Worm (Caenorhabditis elegans) whole organism, L3 larva: Measurements from ENCODE around the gene rpb-6.

ENCODE experiments used
- R02D3.7 ChIP-seq: fragments of 150-350 bp; optimal IDR thresholded peaks from 2 replicates; lab custom pipeline; 2014; ENCODE audit warnings: missing biosample characterization, missing genetic modification characterization
- ZK546.5 ChIP-seq: sonication (generic microtip); optimal IDR thresholded peaks from 2 replicates; lab custom pipeline; 2017; ENCODE audit warnings: missing biosample characterization, missing genetic modification characterization
- aly-2 ChIP-seq: fragments of 150-350 bp; optimal IDR thresholded peaks from 2 replicates; lab custom pipeline; 2014; ENCODE audit warnings: missing biosample characterization, missing genetic modification characterization
- ama-1 ChIP-seq: fragments of 150-350 bp; optimal IDR thresholded peaks from 2 replicates; lab custom pipeline; 2018
- ceh-28 ChIP-seq: fragments of 150-350 bp; optimal IDR thresholded peaks from 2 replicates; lab custom pipeline; 2014; ENCODE audit warnings: missing biosample characterization, missing genetic modification reagents, missing genetic modification characterization
- ceh-82 ChIP-seq: fragments of 150-350 bp; optimal IDR thresholded peaks from 2 replicates; lab custom pipeline; 2014; ENCODE audit warnings: missing biosample characterization, missing genetic modification characterization
- ceh-9 ChIP-seq: sonication (generic microtip); optimal IDR thresholded peaks from 2 replicates; lab custom pipeline; 2018; ENCODE audit warnings: missing biosample characterization, missing genetic modification characterization
- daf-12 ChIP-seq: fragments of 150-350 bp; optimal IDR thresholded peaks from 2 replicates; lab custom pipeline; 2014; ENCODE audit warnings: missing biosample characterization, missing genetic modification reagents, missing genetic modification characterization
- egl-27 ChIP-seq: sonication (generic microtip); optimal IDR thresholded peaks from 4 replicates; lab custom pipeline; 2017; ENCODE audit warnings: missing biosample characterization, missing genetic modification reagents, missing genetic modification characterization
- egl-5 ChIP-seq: fragments of 150-350 bp; optimal IDR thresholded peaks from 2 replicates; lab custom pipeline; 2017; ENCODE audit warnings: missing biosample characterization, missing genetic modification reagents, missing genetic modification characterization, inconsistent platforms
- elt-1 ChIP-seq: fragments of 150-350 bp; optimal IDR thresholded peaks from 2 replicates; lab custom pipeline; 2014; ENCODE audit warnings: missing biosample characterization, missing genetic modification characterization
- elt-2 ChIP-seq: sonication (generic microtip); optimal IDR thresholded peaks from 2 replicates; lab custom pipeline; 2016; ENCODE audit warnings: missing genetic modification reagents, mild to moderate bottlenecking, missing genetic modification characterization, missing compliant biosample characterization
- elt-3 ChIP-seq, 3 experiments: fragments of 150-350 bp in 1 of 3; sonication (generic microtip) in 2 of 3; optimal IDR thresholded peaks; 2 replicates in 2 of 3; 4 replicates in 1 of 3; lab custom pipeline; 2014 to 2017; ENCODE audit warnings: missing biosample characterization in 3 of 3, missing genetic modification characterization in 3 of 3
- eor-1 ChIP-seq, 2 experiments: fragments of 150-350 bp; optimal IDR thresholded peaks; 2 replicates each; lab custom pipeline; 2014 to 2018; ENCODE audit warnings: missing biosample characterization in 2 of 2, missing genetic modification characterization in 2 of 2
- fkh-10 ChIP-seq: sonication (generic microtip); optimal IDR thresholded peaks from 2 replicates; lab custom pipeline; 2017; ENCODE audit warnings: missing biosample characterization, missing genetic modification reagents, missing genetic modification characterization
- fkh-2 ChIP-seq: fragments of 150-350 bp; optimal IDR thresholded peaks from 2 replicates; lab custom pipeline; 2014; ENCODE audit warnings: missing biosample characterization, missing genetic modification reagents, missing genetic modification characterization
- fos-1 ChIP-seq: fragments of 150-350 bp; optimal IDR thresholded peaks from 2 replicates; lab custom pipeline; 2014; ENCODE audit warnings: missing biosample characterization, missing genetic modification characterization
- hmg-11 ChIP-seq: sonication (generic microtip); optimal IDR thresholded peaks from 2 replicates; lab custom pipeline; 2016; ENCODE audit warnings: missing genetic modification characterization, missing compliant biosample characterization
- jun-1 ChIP-seq: fragments of 150-350 bp; optimal IDR thresholded peaks from 2 replicates; lab custom pipeline; 2014; ENCODE audit warnings: missing biosample characterization, missing genetic modification reagents, missing genetic modification characterization
- lin-15B ChIP-seq: fragments of 150-350 bp; optimal IDR thresholded peaks from 2 replicates; lab custom pipeline; 2014; ENCODE audit warnings: missing biosample characterization, missing genetic modification characterization
- lin-39 ChIP-seq: fragments of 150-350 bp; optimal IDR thresholded peaks from 2 replicates; lab custom pipeline; 2018; ENCODE audit warnings: missing biosample characterization, missing genetic modification reagents, missing genetic modification characterization
- lsy-12 ChIP-seq: sonication (generic microtip); optimal IDR thresholded peaks from 2 replicates; lab custom pipeline; 2016; ENCODE audit warnings: mild to moderate bottlenecking, missing genetic modification characterization, missing compliant biosample characterization
- mdl-1 ChIP-seq: fragments of 150-350 bp; optimal IDR thresholded peaks from 2 replicates; lab custom pipeline; 2014; ENCODE audit warnings: missing biosample characterization, missing genetic modification characterization
- mml-1 ChIP-seq: fragments of 150-350 bp; sonication (generic microtip); optimal IDR thresholded peaks from 3 replicates; lab custom pipeline; 2014; ENCODE audit warnings: missing biosample characterization, missing genetic modification characterization
- nfya-1 ChIP-seq: sonication (generic microtip); optimal IDR thresholded peaks from 2 replicates; lab custom pipeline; 2017; ENCODE audit warnings: missing genetic modification characterization, mild to moderate bottlenecking, missing compliant biosample characterization, antibody characterized with exemption, moderate library complexity; ENCODE audit not compliant: insufficient read depth
- nhr-11 ChIP-seq: fragments of 150-350 bp; optimal IDR thresholded peaks from 2 replicates; lab custom pipeline; 2014; ENCODE audit warnings: missing biosample characterization, missing genetic modification characterization
- nhr-12 ChIP-seq: fragments of 150-350 bp; optimal IDR thresholded peaks from 2 replicates; lab custom pipeline; 2014; ENCODE audit warnings: missing biosample characterization, missing genetic modification characterization
- nhr-23 ChIP-seq: fragments of 150-350 bp; optimal IDR thresholded peaks from 2 replicates; lab custom pipeline; 2014; ENCODE audit warnings: missing biosample characterization, missing genetic modification reagents, missing genetic modification characterization
- nhr-237 ChIP-seq: fragments of 150-350 bp; optimal IDR thresholded peaks from 2 replicates; lab custom pipeline; 2014; ENCODE audit warnings: missing biosample characterization, missing genetic modification characterization
- nhr-25 ChIP-seq: sonication (generic microtip); optimal IDR thresholded peaks from 2 replicates; lab custom pipeline; 2017; ENCODE audit warnings: missing biosample characterization, missing genetic modification characterization
- nhr-28 ChIP-seq: fragments of 150-350 bp; optimal IDR thresholded peaks from 2 replicates; lab custom pipeline; 2014; ENCODE audit warnings: missing biosample characterization, missing genetic modification characterization
- nhr-43 ChIP-seq: sonication (generic microtip); optimal IDR thresholded peaks from 2 replicates; lab custom pipeline; 2016; ENCODE audit warnings: mild to moderate bottlenecking, missing genetic modification characterization, missing compliant biosample characterization; ENCODE audit not compliant: poor library complexity, severe bottlenecking
- nhr-67 ChIP-seq: fragments of 150-350 bp; optimal IDR thresholded peaks from 2 replicates; lab custom pipeline; 2014; ENCODE audit warnings: missing biosample characterization, missing genetic modification characterization
- nhr-76 ChIP-seq: fragments of 150-350 bp; sonication (generic microtip); optimal IDR thresholded peaks from 5 replicates; lab custom pipeline; 2014; ENCODE audit warnings: missing biosample characterization, missing genetic modification characterization
- nhr-77 ChIP-seq: fragments of 150-350 bp; optimal IDR thresholded peaks from 2 replicates; lab custom pipeline; 2014; ENCODE audit warnings: missing biosample characterization, missing genetic modification characterization
- pha-4 ChIP-seq: fragments of 150-350 bp; optimal IDR thresholded peaks from 2 replicates; lab custom pipeline; 2014; ENCODE audit warnings: missing biosample characterization, missing genetic modification reagents, missing genetic modification characterization
- pqm-1 ChIP-seq: fragments of 150-350 bp; optimal IDR thresholded peaks from 2 replicates; lab custom pipeline; 2017; ENCODE audit warnings: missing biosample characterization, missing genetic modification characterization, inconsistent platforms
- sea-2 ChIP-seq: fragments of 150-350 bp; sonication (generic microtip); optimal IDR thresholded peaks from 4 replicates; lab custom pipeline; 2014; ENCODE audit warnings: missing biosample characterization, missing genetic modification reagents, missing genetic modification characterization
- skn-1 ChIP-seq: fragments of 150-350 bp; optimal IDR thresholded peaks from 2 replicates; lab custom pipeline; 2014; ENCODE audit warnings: missing biosample characterization, missing genetic modification characterization
- snpc-4 ChIP-seq: fragments of 150-350 bp; optimal IDR thresholded peaks from 2 replicates; lab custom pipeline; 2014; ENCODE audit warnings: missing biosample characterization, missing genetic modification characterization
- tbx-2 ChIP-seq: sonication (generic microtip); optimal IDR thresholded peaks from 2 replicates; lab custom pipeline; 2016; ENCODE audit warnings: mild to moderate bottlenecking, missing genetic modification characterization, missing compliant biosample characterization
- unc-62 ChIP-seq: fragments of 150-350 bp; sonication (generic microtip); optimal IDR thresholded peaks from 4 replicates; lab custom pipeline; 2014; ENCODE audit warnings: missing biosample characterization, missing genetic modification reagents, missing genetic modification characterization
- zag-1 ChIP-seq: fragments of 150-350 bp; optimal IDR thresholded peaks from 2 replicates; lab custom pipeline; 2014; ENCODE audit warnings: missing biosample characterization, missing genetic modification characterization
- ztf-11 ChIP-seq: fragments of 150-350 bp; optimal IDR thresholded peaks from 2 replicates; lab custom pipeline; 2014; ENCODE audit warnings: missing biosample characterization, missing genetic modification characterization
- ztf-4 ChIP-seq: fragments of 150-350 bp; optimal IDR thresholded peaks from 2 replicates; lab custom pipeline; 2014; ENCODE audit warnings: missing biosample characterization, missing genetic modification characterization

The rpb-6 gene

ce11 chrII:10544374-10544908 is 34.7 kb upstream of the rpb-6 start:
- TF ChIP-seq tbx-2 (tag; lab: Kevin White, UChicago): peak; percentile 1
- TF ChIP-seq ztf-4 (tag; lab: Kevin White, UChicago): peak; percentile 26
- TF ChIP-seq nhr-237: no peak
- TF ChIP-seq ama-1: peak; percentile 95
- no peak for TF ChIP-seq daf-12 (tag; lab: Kevin White, UChicago)
- TF ChIP-seq, all 47 proteins: peak for 3

- TF ChIP-seq nhr-25 (tag; lab: Kevin White, UChicago) (peak; percentile 65), nhr-43 (tag; lab: Kevin White, UChicago) (peak; percentile 50), lin-15B (tag; lab: Kevin White, UChicago) (no peak), ama-1 (peak; percentile 38)
These were observed 34.0 kb upstream of the rpb-6 start for ce11 chrII:10545213-10545612.

- TF ChIP-seq skn-1 (tag; lab: Kevin White, UChicago) (no peak), ZK546.5 (tag; lab: Kevin White, UChicago) (no peak), nhr-28 (no peak), sea-2 (GFP tag; lab: Kevin White, UChicago) (no peak), elt-2 (no peak), nhr-76 (tag; lab: Kevin White, UChicago) (no peak), lsy-12 (tag; lab: Kevin White, UChicago) (no peak), nhr-25 (tag; lab: Kevin White, UChicago) (no peak), pha-4 (tag; lab: Kevin White, UChicago) (peak; percentile 3), nhr-67 (tag; lab: Kevin White, UChicago) (no peak), fos-1 (no peak), egl-27 (tag; lab: Kevin White, UChicago) (no peak), snpc-4 (no peak), mml-1 (tag; lab: Kevin White, UChicago) (no peak), nhr-43 (tag; lab: Kevin White, UChicago) (peak; percentile 37), ztf-11 (no peak), lin-39 (tag; lab: Kevin White, UChicago) (no peak), pqm-1 (no peak), nhr-11 (tag; lab: Kevin White, UChicago) (no peak), nfya-1 (peak; percentile 16), jun-1 (tag; lab: Kevin White, UChicago) (no peak), daf-12 (tag; lab: Kevin White, UChicago) (no peak), ceh-82 (tag; lab: Kevin White, UChicago) (no peak), elt-3 (tag; optimal IDR thresholded peaks at IDR 0.05; lab: Kevin White, UChicago) (no peak), elt-1 (no peak), eor-1 (tag; optimal IDR thresholded peaks at IDR 0.05; lab: Kevin White, UChicago) (peak in 1 of 2 experiments; percentile 28), nhr-237 (no peak), lin-15B (tag; lab: Kevin White, UChicago) (no peak), fkh-10 (GFP tag; lab: Kevin White, UChicago) (no peak), zag-1 (tag; lab: Kevin White, UChicago) (no peak), mdl-1 (tag; lab: Kevin White, UChicago) (no peak), hmg-11 (no peak), R02D3.7 (tag; lab: Kevin White, UChicago) (no peak), unc-62 (GFP tag; lab: Kevin White, UChicago) (no peak), ceh-28 (tag; lab: Kevin White, UChicago) (no peak), egl-5 (tag; lab: Kevin White, UChicago) (no peak), fkh-2 (no peak), nhr-23 (no peak), nhr-12 (tag; lab: Kevin White, UChicago) (no peak), ceh-9 (tag; lab: Kevin White, UChicago) (no peak), ama-1 (peak; percentile 70), aly-2 (tag; lab: Kevin White, UChicago) (no peak), nhr-77 (tag; lab: Kevin White, UChicago) (no peak), ztf-4 (tag; lab: Kevin White, UChicago) (no peak)
These were observed 33.0 kb upstream of the rpb-6 start for ce11 chrII:10545924-10546783.
